Fruit fly (Drosophila melanogaster) whole organism, embryonic: ENCODE measurements around the gene CG10194.

Source experiments
- Abd-B ChIP-seq: fragments of 200-800 bp; sonication (Bioruptor generic); optimal IDR thresholded peaks from 2 replicates; lab custom pipeline; 2018; ENCODE audit warnings: missing biosample characterization, mild to moderate bottlenecking, missing genetic modification characterization, moderate library complexity
- CG10209 ChIP-seq: fragments of 200-800 bp; sonication (Bioruptor generic); optimal IDR thresholded peaks from 3 replicates; lab custom pipeline; 2017; ENCODE audit warnings: missing biosample characterization, mild to moderate bottlenecking, missing genetic modification characterization, missing genetic modification reagents
- CG10267 ChIP-seq: fragments of 200-800 bp; sonication (Bioruptor generic); optimal IDR thresholded peaks from 2 replicates; lab custom pipeline; 2018; ENCODE audit warnings: missing biosample characterization, mild to moderate bottlenecking, missing genetic modification characterization, moderate library complexity
- CG1233 ChIP-seq: fragments of 200-800 bp; sonication (Bioruptor generic); optimal IDR thresholded peaks from 4 replicates; lab custom pipeline; 2018; ENCODE audit warnings: missing biosample characterization, mild to moderate bottlenecking, missing genetic modification characterization
- CG13287 ChIP-seq: fragments of 200-800 bp; sonication (Bioruptor generic); IDR thresholded peaks from 2 replicates; pipeline ENCODE4 v1.3.6; 2022; ENCODE audit warnings: missing biosample characterization, missing genetic modification characterization; ENCODE audit not compliant: partially characterized antibody
- CG13775 ChIP-seq: fragments of 200-800 bp; sonication (Bioruptor generic); optimal IDR thresholded peaks from 3 replicates; lab custom pipeline; 2017; ENCODE audit warnings: missing biosample characterization, mild to moderate bottlenecking, missing genetic modification characterization
- CG14014 ChIP-seq: fragments of 200-800 bp; sonication (Bioruptor generic); IDR thresholded peaks from 2 replicates; pipeline ENCODE4 v1.3.6; 2022; ENCODE audit warnings: missing biosample characterization, missing genetic modification characterization
- CG15073 ChIP-seq: fragments of 200-800 bp; sonication (Bioruptor generic); optimal IDR thresholded peaks from 2 replicates; lab custom pipeline; 2016; ENCODE audit warnings: missing biosample characterization, missing genetic modification characterization
- CG15269 ChIP-seq: fragments of 200-800 bp; sonication (Bioruptor generic); optimal IDR thresholded peaks from 2 replicates; lab custom pipeline; 2018; ENCODE audit warnings: missing biosample characterization, mild to moderate bottlenecking, missing genetic modification characterization, moderate library complexity
- CG1647 ChIP-seq: fragments of 200-800 bp; sonication (Bioruptor generic); optimal IDR thresholded peaks from 3 replicates; lab custom pipeline; 2016; ENCODE audit warnings: missing biosample characterization, missing genetic modification characterization
- CG17568 ChIP-seq: fragments of 200-800 bp; sonication (Bioruptor generic); optimal IDR thresholded peaks from 2 replicates; lab custom pipeline; 2018; ENCODE audit warnings: missing biosample characterization, mild to moderate bottlenecking, missing genetic modification characterization, moderate library complexity
- CG31224 ChIP-seq: fragments of 200-800 bp; sonication (Bioruptor generic); IDR thresholded peaks from 2 replicates; pipeline ENCODE4 v1.3.6; 2022; ENCODE audit warnings: missing biosample characterization, missing genetic modification characterization
- CG34376 ChIP-seq: fragments of 200-800 bp; sonication (Bioruptor generic); optimal IDR thresholded peaks from 2 replicates; lab custom pipeline; 2018; ENCODE audit warnings: missing biosample characterization, mild to moderate bottlenecking, missing genetic modification characterization
- CG34422 ChIP-seq: fragments of 200-800 bp; sonication (Bioruptor generic); IDR thresholded peaks from 3 replicates; pipeline ENCODE4 v1.3.6; 2022; ENCODE audit warnings: missing biosample characterization, missing genetic modification characterization
- CG6791 ChIP-seq: fragments of 200-800 bp; sonication (Bioruptor generic); IDR thresholded peaks from 3 replicates; pipeline ENCODE4 v1.3.6; 2022; ENCODE audit warnings: missing biosample characterization, missing genetic modification characterization; ENCODE audit not compliant: partially characterized antibody
- CG7357 ChIP-seq: fragments of 200-800 bp; sonication (Bioruptor generic); IDR thresholded peaks from 3 replicates; pipeline ENCODE4 v1.3.6; 2022; ENCODE audit warnings: missing biosample characterization, missing genetic modification characterization
- CG9215 ChIP-seq: fragments of 200-800 bp; sonication (Bioruptor generic); IDR thresholded peaks from 2 replicates; pipeline ENCODE4 v1.3.6; 2022; ENCODE audit warnings: missing biosample characterization, missing genetic modification characterization
- CG9727 ChIP-seq: fragments of 200-800 bp; sonication (Bioruptor generic); optimal IDR thresholded peaks from 3 replicates; lab custom pipeline; 2017; ENCODE audit warnings: missing biosample characterization, mild to moderate bottlenecking, missing genetic modification characterization
- CoRest ChIP-seq: fragments of 200-800 bp; sonication (Bioruptor generic); optimal IDR thresholded peaks from 3 replicates; lab custom pipeline; 2018; ENCODE audit warnings: missing biosample characterization, mild to moderate bottlenecking, missing genetic modification characterization, moderate library complexity
- Dad ChIP-seq: fragments of 200-800 bp; sonication (Bioruptor generic); optimal IDR thresholded peaks from 3 replicates; lab custom pipeline; 2016; ENCODE audit warnings: missing biosample characterization, missing genetic modification characterization
- Dek ChIP-seq: fragments of 200-800 bp; sonication (Bioruptor generic); optimal IDR thresholded peaks from 3 replicates; lab custom pipeline; 2019; ENCODE audit warnings: missing biosample characterization, mild to moderate bottlenecking, missing genetic modification characterization, moderate library complexity
- Dip3 ChIP-seq: fragments of 200-800 bp; sonication (Bioruptor generic); optimal IDR thresholded peaks from 3 replicates; lab custom pipeline; 2016; ENCODE audit warnings: missing biosample characterization, missing genetic modification characterization
- Doc2 ChIP-seq: fragments of 200-800 bp; sonication (Bioruptor generic); IDR thresholded peaks from 2 replicates; pipeline ENCODE4 v1.3.6; 2022; ENCODE audit warnings: missing biosample characterization, missing genetic modification characterization
- Ets65A ChIP-seq: fragments of 200-800 bp; sonication (Bioruptor generic); peaks from one replicate; lab custom pipeline; 2016; ENCODE audit warnings: missing biosample characterization, missing genetic modification characterization
- Ets97D ChIP-seq: fragments of 200-800 bp; sonication (Bioruptor generic); optimal IDR thresholded peaks from 3 replicates; lab custom pipeline; 2016; ENCODE audit warnings: missing biosample characterization, missing genetic modification characterization
- Fer1 ChIP-seq: fragments of 200-800 bp; sonication (Bioruptor generic); optimal IDR thresholded peaks from 2 replicates; lab custom pipeline; 2017; ENCODE audit warnings: missing biosample characterization, mild to moderate bottlenecking, missing genetic modification characterization
- Fer3 ChIP-seq: fragments of 200-800 bp; sonication (Bioruptor generic); optimal IDR thresholded peaks from 2 replicates; lab custom pipeline; 2018; ENCODE audit warnings: missing biosample characterization, mild to moderate bottlenecking, missing genetic modification characterization, moderate library complexity
- H15 ChIP-seq: fragments of 200-800 bp; sonication (Bioruptor generic); IDR thresholded peaks from 3 replicates; pipeline ENCODE4 v1.3.6; 2022; ENCODE audit warnings: missing biosample characterization, missing genetic modification characterization
- Neu2 ChIP-seq: fragments of 200-800 bp; sonication (Bioruptor generic); optimal IDR thresholded peaks from 3 replicates; lab custom pipeline; 2016; ENCODE audit warnings: missing biosample characterization, missing genetic modification characterization, borderline replicate concordance
- Rfx ChIP-seq: fragments of 200-800 bp; sonication (Bioruptor generic); IDR thresholded peaks from 2 replicates; pipeline ENCODE4 v1.3.6; 2022; ENCODE audit warnings: missing biosample characterization, missing genetic modification characterization
- Sry-β ChIP-seq: fragments of 200-800 bp; sonication (Bioruptor generic); optimal IDR thresholded peaks from 2 replicates; lab custom pipeline; 2018; ENCODE audit warnings: missing biosample characterization, mild to moderate bottlenecking, missing genetic modification characterization, moderate library complexity
- TFAM ChIP-seq: fragments of 200-800 bp; sonication (Bioruptor generic); optimal IDR thresholded peaks from 2 replicates; lab custom pipeline; 2017; ENCODE audit warnings: missing biosample characterization, missing genetic modification characterization, inconsistent platforms
- chn ChIP-seq: fragments of 200-800 bp; sonication (Bioruptor generic); optimal IDR thresholded peaks from 2 replicates; lab custom pipeline; 2016; ENCODE audit warnings: missing biosample characterization, missing genetic modification characterization
- dati ChIP-seq: fragments of 200-800 bp; sonication (Bioruptor generic); IDR thresholded peaks from 2 replicates; pipeline ENCODE4 v1.3.6; 2022; ENCODE audit warnings: missing biosample characterization, missing genetic modification characterization
- dysf ChIP-seq: fragments of 200-800 bp; sonication (Bioruptor generic); IDR thresholded peaks from 3 replicates; pipeline ENCODE4 v1.3.6; 2022; ENCODE audit warnings: missing biosample characterization, missing genetic modification characterization
- fd96Cb ChIP-seq: fragments of 200-800 bp; sonication (Bioruptor generic); optimal IDR thresholded peaks from 2 replicates; lab custom pipeline; 2018; ENCODE audit warnings: missing biosample characterization, mild to moderate bottlenecking, missing genetic modification characterization, moderate library complexity
- gcm ChIP-seq: fragments of 200-800 bp; sonication (Bioruptor generic); optimal IDR thresholded peaks from 2 replicates; lab custom pipeline; 2019; ENCODE audit warnings: missing biosample characterization, mild to moderate bottlenecking, missing genetic modification characterization, moderate library complexity
- grn ChIP-seq: fragments of 200-800 bp; sonication (Bioruptor generic); optimal IDR thresholded peaks from 3 replicates; lab custom pipeline; 2017; ENCODE audit warnings: missing biosample characterization, missing genetic modification characterization
- ham ChIP-seq: fragments of 200-800 bp; sonication (Bioruptor generic); IDR thresholded peaks from 2 replicates; pipeline ENCODE4 v1.3.6; 2022; ENCODE audit warnings: missing biosample characterization, missing genetic modification characterization
- insv ChIP-seq, 2 experiments: fragments of 200-800 bp; sonication (Bioruptor generic); optimal IDR thresholded peaks; 3 replicates each; lab custom pipeline; 2016 to 2018; ENCODE audit warnings: missing biosample characterization in 2 of 2, missing genetic modification characterization in 2 of 2
- kah ChIP-seq: fragments of 200-800 bp; sonication (Bioruptor generic); optimal IDR thresholded peaks from 2 replicates; lab custom pipeline; 2018; ENCODE audit warnings: missing biosample characterization, mild to moderate bottlenecking, missing genetic modification characterization
- luna ChIP-seq: fragments of 200-800 bp; sonication (Bioruptor generic); optimal IDR thresholded peaks from 2 replicates; lab custom pipeline; 2016; ENCODE audit warnings: missing biosample characterization, missing genetic modification characterization
- mam ChIP-seq: fragments of 200-800 bp; sonication (Bioruptor generic); optimal IDR thresholded peaks from 3 replicates; lab custom pipeline; 2016; ENCODE audit warnings: missing biosample characterization, missing genetic modification characterization
- pan ChIP-seq, 4 experiments: fragments of >200 bp in 3 of 4; fragments of 200-800 bp in 1 of 4; sonication (Bioruptor generic) in 1 of 4; optimal IDR thresholded peaks in 3 of 4; IDR thresholded peaks in 1 of 4; 2 replicates each; pipeline versions ENCODE4 v1.3.6 to Lab custom; 2017 to 2022; ENCODE audit warnings: missing biosample characterization in 2 of 4, missing genetic modification characterization in 2 of 4, mixed read lengths in 1 of 4
- row ChIP-seq: fragments of 200-800 bp; sonication (Bioruptor generic); IDR thresholded peaks from 3 replicates; pipeline ENCODE4 v1.3.6; 2022; ENCODE audit warnings: missing biosample characterization, missing genetic modification characterization
- sna ChIP-seq: fragments of 200-800 bp; sonication (Bioruptor generic); IDR thresholded peaks from 2 replicates; pipeline ENCODE4 v1.3.6; 2022; ENCODE audit warnings: missing biosample characterization, missing genetic modification characterization; ENCODE audit not compliant: partially characterized antibody
- tio ChIP-seq: fragments of 200-800 bp; sonication (Bioruptor generic); optimal IDR thresholded peaks from 2 replicates; lab custom pipeline; 2017; ENCODE audit warnings: missing biosample characterization, missing genetic modification characterization, inconsistent platforms
- tll ChIP-seq, 2 experiments: fragments of 200-800 bp in 1 of 2; fragments of >200 bp in 1 of 2; sonication (Bioruptor generic) in 1 of 2; optimal IDR thresholded peaks; 2 replicates each; lab custom pipeline; 2017 to 2019; ENCODE audit warnings: missing biosample characterization in 2 of 2, missing genetic modification characterization in 2 of 2, mild to moderate bottlenecking in 1 of 2, moderate library complexity in 1 of 2
- tup ChIP-seq: fragments of 200-800 bp; sonication (Bioruptor generic); optimal IDR thresholded peaks from 2 replicates; lab custom pipeline; 2016; ENCODE audit warnings: missing biosample characterization, mild to moderate bottlenecking, missing genetic modification characterization, moderate library complexity
- zfh1 ChIP-seq: fragments of 200-800 bp; sonication (Bioruptor generic); IDR thresholded peaks from 3 replicates; pipeline ENCODE4 v1.3.6; 2022; ENCODE audit warnings: missing biosample characterization, missing genetic modification characterization

CG10194 gene

DNA sequence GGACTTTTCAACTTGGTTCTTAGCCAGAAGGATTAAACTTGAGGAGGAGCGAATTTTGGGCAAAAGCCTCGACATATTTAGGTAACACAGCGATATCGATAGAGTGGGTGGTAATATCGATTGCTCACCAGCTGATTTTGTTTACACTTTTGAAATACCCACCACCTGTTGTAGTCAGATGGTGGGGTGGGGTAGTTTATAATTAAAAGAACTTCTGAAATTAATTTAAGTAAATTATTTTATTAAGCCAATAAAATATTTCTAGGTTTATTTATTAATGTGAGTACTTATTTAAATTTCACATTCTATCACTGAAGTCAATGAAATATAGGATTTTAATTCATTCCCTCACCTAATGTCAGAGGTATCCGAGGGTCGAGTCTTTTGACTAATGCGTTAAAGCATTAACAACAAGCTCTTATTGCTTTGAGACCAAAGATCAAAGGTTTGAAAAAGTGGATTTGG is at the start of gene CG10194, which contains the start of gene CG18094:
Gene CG10194, minus strand, starts transcription at position 108 of the 465 bp plus-strand sequence.
Gene CG18094, plus strand, starts transcription at position 266 of the 465 bp plus-strand sequence.
- no peak for TF ChIP-seq CG31224 (GFP tag; lab: Robert Waterston, UW)
- TF ChIP-seq Ets97D (GFP tag; lab: Kevin White, UChicago), result peak; percentile 1
- no peak for TF ChIP-seq dysf (GFP tag; lab: Robert Waterston, UW)
- 0 out of 2 replicates have a peak, but pooled peaks have one; percentile 12 for TF ChIP-seq Rfx (GFP tag; lab: Robert Waterston, UW)
- peak; percentile 18 for TF ChIP-seq Abd-B
- TF ChIP-seq Dip3, result peak; percentile 10
- no peak for TF ChIP-seq insv (GFP tag; optimal IDR thresholded peaks at IDR 0.05; lab: Kevin White, UChicago)
- TF ChIP-seq Ets65A (GFP tag; lab: Kevin White, UChicago), result no peak
- TF ChIP-seq Doc2, result no peak
- TF ChIP-seq luna (GFP tag; lab: Kevin White, UChicago), result no peak
- TF ChIP-seq CG1647 (GFP tag; lab: Kevin White, UChicago), result no peak
- peak; percentile 92 for TF ChIP-seq row (GFP tag; lab: Robert Waterston, UW)
- peak; percentile 32 for TF ChIP-seq CG10267
- no peak for TF ChIP-seq CG17568
- peak; percentile 64; the same call in 2 of the 3 replicates for TF ChIP-seq CG6791
- no peak for TF ChIP-seq grn (GFP tag; lab: Kevin White, UChicago)
- TF ChIP-seq CG14014, result 0 out of 2 replicates have a peak, but pooled peaks have one; percentile 6
- no peak for TF ChIP-seq ham
- TF ChIP-seq tll (GFP tag; optimal IDR thresholded peaks at IDR 0.05; lab: Kevin White, UChicago), result no peak
- TF ChIP-seq dati, result no peak
- TF ChIP-seq CG13287 (GFP tag; lab: Robert Waterston, UW), result peak; percentile 75
- peak; percentile 47 for TF ChIP-seq CG13775 (GFP tag; lab: Kevin White, UChicago)
- TF ChIP-seq sna (GFP tag; lab: Robert Waterston, UW), result peak; percentile 70
- peak; percentile 100 for TF ChIP-seq kah (GFP tag; lab: Kevin White, UChicago)
- no peak for TF ChIP-seq CG7357
- TF ChIP-seq tio (GFP tag; lab: Kevin White, UChicago), result no peak
- TF ChIP-seq CG34376, result peak; percentile 34
- peak; percentile 29 for TF ChIP-seq CG10209 (GFP tag; lab: Kevin White, UChicago)
- peak; percentile 40; the same call in 1 of the 3 replicates for TF ChIP-seq CG34422 (GFP tag; lab: Robert Waterston, UW)
- no peak for TF ChIP-seq Dad (GFP tag; lab: Kevin White, UChicago)
- peak; percentile 47 for TF ChIP-seq Fer3
- no peak for TF ChIP-seq Neu2 (GFP tag; lab: Kevin White, UChicago)
- no peak for TF ChIP-seq pan (optimal IDR thresholded peaks at IDR 0.05; lab: Kevin White, UChicago)
- TF ChIP-seq pan (GFP tag; optimal IDR thresholded peaks at IDR 0.05 in 1 of 2, IDR thresholded peaks at IDR 0.05 in 1 of 2), result peak in 1 of 2 experiments; percentile 17
- no peak for TF ChIP-seq Sry-β (GFP tag; lab: Kevin White, UChicago)
- peak; percentile 19 for TF ChIP-seq mam
- peak; percentile 10 for TF ChIP-seq chn (GFP tag; lab: Kevin White, UChicago)
- peak; percentile 38 for TF ChIP-seq CG9727
- TF ChIP-seq CG15073 (GFP tag; lab: Kevin White, UChicago), result no peak
- no peak for TF ChIP-seq CG15269 (tag; lab: Kevin White, UChicago)
- no peak for TF ChIP-seq CoRest (tag; lab: Kevin White, UChicago)
- no peak for TF ChIP-seq TFAM
- no peak for TF ChIP-seq gcm (GFP tag; lab: Kevin White, UChicago)
- peak; percentile 25 for TF ChIP-seq Dek (tag; lab: Kevin White, UChicago)
- no peak for TF ChIP-seq CG1233 (GFP tag; lab: Kevin White, UChicago)
- no peak for TF ChIP-seq fd96Cb (tag; lab: Kevin White, UChicago)
- TF ChIP-seq CG9215 (GFP tag; lab: Robert Waterston, UW), result peak; percentile 11; the same call in 1 of the 2 replicates
- no peak for TF ChIP-seq H15 (GFP tag; lab: Robert Waterston, UW)
- TF ChIP-seq tup, result no peak
- TF ChIP-seq zfh1 (GFP tag; lab: Robert Waterston, UW), result no peak
- peak; percentile 66 for TF ChIP-seq Fer1 (GFP tag; lab: Kevin White, UChicago)
